Fruit fly (Drosophila melanogaster): ENCODE measurements around the gene Ir75d.
A peak's percentile ranks its signal among the peaks of the same experiment; 100 is the strongest.

The Ir75d gene

dm6 chr3L:18898770-18899278, 12.2 kb downstream of the Ir75d start, which contains the start of gene RpL26:
Gene RpL26, plus strand, starts transcription at chr3L:18898875.
- TF ChIP-seq CTCF (optimal IDR thresholded peaks at IDR 0.05) (peak in 1 of 2 experiments; percentile 28), CG8478 (optimal IDR thresholded peaks at IDR 0.05) (no peak)

DNA sequence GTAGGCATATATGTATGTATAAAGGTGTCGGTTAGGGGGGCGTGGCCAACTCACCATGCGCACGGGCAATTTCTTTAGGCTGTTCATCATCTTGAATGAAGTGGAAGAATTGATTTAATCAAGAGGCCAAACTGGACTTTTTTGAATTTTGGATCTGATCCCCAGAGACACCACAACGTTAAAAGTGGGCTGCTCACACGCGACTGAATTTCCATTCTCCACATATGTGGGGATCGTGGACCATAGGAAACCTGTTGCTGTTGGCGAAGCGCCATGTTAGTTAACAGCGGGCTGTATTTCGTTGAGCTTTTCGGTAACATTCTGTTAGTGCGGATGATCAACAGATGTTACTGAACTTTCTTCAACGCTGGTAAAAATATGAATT, 12.9 kb downstream of the Ir75d start, which contains the start of gene CG3902:
TSS of gene CG3902 (minus strand) at position 208 of the 385 bp plus-strand sequence.
- TF ChIP-seq CTCF (optimal IDR thresholded peaks at IDR 0.05) (no peak), CG8478 (optimal IDR thresholded peaks at IDR 0.05) (no peak)

DNA sequence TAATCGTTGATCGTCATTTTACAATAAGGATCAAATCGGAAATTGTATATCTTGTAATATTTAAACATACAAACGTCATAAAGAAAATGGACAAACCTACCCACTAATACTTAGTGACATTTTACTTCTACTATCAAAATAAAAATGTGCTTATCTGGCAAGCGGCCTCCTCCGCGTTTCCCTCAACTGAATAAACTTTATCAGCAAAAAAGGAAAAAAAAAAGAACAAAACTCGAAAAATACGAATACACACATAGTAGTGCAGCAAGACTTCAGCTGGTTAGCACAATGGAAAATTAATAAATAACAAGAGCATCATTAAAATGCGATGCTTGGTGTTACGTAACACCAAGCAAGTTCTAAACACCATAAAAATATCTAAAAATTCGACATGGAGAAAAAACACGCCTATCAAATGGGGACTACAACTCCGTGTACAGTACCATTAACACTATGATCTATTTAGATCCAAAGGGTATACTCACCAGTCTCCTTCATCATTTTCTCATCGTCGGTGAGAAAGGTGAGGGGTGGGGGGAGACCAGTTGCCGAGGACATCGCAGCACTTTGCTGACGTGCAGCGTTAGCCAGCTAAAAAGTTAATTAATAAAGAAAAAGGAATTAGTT, 13.4 kb downstream of the Ir75d start:
- TF ChIP-seq CG8478 (optimal IDR thresholded peaks at IDR 0.05): no peak
- no peak for TF ChIP-seq CTCF (optimal IDR thresholded peaks at IDR 0.05)

dm6 chr3L:18896297-18896863, 14.6 kb downstream of the Ir75d start:
- TF ChIP-seq CTCF (optimal IDR thresholded peaks at IDR 0.05): no peak
- no peak for TF ChIP-seq CG8478 (optimal IDR thresholded peaks at IDR 0.05)

DNA sequence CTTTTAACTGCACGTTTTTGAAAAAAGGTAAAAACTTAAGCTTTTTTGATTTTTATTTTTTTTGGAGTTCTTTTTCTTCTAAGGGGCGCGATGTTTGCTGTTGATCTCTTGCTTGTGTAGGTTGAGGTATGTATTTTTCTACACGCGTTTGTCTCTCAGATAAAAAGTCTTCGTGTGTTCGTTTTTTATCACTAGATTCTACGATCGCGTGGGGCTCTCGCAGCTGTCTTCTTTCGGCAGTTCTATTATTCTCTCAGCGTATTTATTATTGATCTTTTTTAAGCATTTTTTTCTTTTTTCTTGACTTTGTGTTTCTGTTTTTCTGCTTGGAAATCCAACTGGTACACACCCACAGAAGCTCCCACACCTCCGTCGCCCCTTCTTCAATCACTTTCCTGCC, 15.9 kb downstream of the Ir75d start:
- TF ChIP-seq CG8478 (optimal IDR thresholded peaks at IDR 0.05): no peak

dm6 chr3L:18891986-18892385, 19.0 kb downstream of the Ir75d start, which contains the start of gene NijB:
Gene NijB, plus strand, starts transcription at chr3L:18892383.
- peak; percentile 27 to 59 for TF ChIP-seq CTCF (optimal IDR thresholded peaks at IDR 0.05)
- TF ChIP-seq CG8478 (optimal IDR thresholded peaks at IDR 0.05): no peak

DNA sequence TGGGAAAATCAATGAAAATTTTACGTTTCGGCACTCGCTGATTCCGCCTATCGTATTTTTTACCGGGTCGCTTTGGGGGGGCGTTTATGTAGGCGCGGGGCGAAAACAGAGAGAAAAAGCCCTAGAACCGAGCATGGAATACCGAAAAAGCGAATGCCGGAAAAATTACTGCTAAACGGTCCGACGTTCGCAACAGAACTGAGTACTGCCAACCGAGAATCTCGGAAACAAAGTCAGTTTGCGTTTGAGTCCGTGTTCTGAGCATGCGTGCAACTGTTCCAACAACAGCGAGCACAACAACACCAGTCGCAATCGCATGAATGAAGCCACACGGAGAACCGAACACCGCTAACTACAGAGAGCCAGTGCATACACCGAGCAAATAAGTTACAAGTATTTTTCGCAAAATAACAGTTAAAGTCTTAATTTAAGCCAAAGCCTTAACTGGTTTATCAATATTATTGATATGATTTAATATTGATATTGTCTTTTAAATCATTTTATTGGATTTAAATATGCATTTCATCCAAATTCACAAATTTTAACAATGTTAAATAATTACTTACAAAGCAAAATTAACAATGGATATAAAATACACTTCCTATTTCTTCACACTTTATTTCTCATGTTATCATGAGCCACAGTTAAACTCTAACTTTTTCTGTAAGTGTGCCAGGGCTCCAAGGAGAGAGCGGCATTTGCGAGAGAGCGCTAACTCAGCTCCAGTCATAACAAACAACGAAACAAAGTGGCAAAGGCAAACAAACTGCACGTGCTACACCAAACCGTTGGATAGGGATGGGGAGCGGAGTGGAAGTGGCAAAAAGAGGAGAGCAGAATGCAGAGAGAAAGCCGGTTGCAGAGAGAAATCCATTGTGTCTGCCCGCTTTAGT, 20.5 kb downstream of the Ir75d start, which contains the start of gene CG3961:
TSS of gene CG3961 (minus strand) at position 201 of the 893 bp plus-strand sequence.
- no peak for TF ChIP-seq CG8478 (optimal IDR thresholded peaks at IDR 0.05)
- no peak for TF ChIP-seq CTCF (optimal IDR thresholded peaks at IDR 0.05)

DNA sequence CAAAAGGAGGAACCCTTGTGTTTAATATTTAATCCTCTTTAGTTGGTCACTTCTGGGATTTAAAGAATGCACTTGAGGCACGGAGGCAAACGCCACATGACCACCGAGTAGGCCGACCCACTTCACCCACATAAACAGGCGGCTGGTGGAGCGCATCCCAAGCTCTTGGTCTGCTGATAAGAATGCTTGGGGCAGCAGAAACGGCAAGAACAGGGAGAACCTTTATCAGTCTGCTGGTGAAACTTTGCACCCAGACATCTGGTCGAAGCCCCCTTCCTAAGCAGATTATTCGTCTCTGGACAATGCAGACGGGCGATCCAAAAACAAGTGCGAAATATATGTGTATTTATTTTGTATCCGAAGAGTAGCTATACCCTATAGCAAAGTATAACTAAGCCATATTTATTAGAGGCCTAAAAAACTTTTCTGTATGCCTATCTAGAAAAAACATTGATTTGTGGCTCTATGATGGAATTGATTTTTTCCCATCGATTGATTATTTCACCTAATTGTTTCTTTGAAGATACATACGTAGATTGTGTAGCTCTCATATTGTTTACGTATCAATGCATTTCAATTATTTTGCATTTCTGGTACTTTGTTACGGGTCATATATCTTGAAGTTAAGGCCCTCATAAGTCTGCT, 21.6 kb downstream of the Ir75d start:
- TF ChIP-seq CTCF (optimal IDR thresholded peaks at IDR 0.05): no peak
- no peak for TF ChIP-seq CG8478 (optimal IDR thresholded peaks at IDR 0.05)

- TF ChIP-seq CG8478 (optimal IDR thresholded peaks at IDR 0.05) (no peak), CTCF (optimal IDR thresholded peaks at IDR 0.05) (no peak)
Observed at dm6 chr3L:18881613-18882012, 29.4 kb downstream of the Ir75d start.

- TF ChIP-seq CG8478 (optimal IDR thresholded peaks at IDR 0.05) (no peak), CTCF (optimal IDR thresholded peaks at IDR 0.05) (no peak)
Observed at dm6 chr3L:18872440-18872839, 38.5 kb downstream of the Ir75d start, which contains the start of the genes Rad9 and Uggt. Gene Rad9, minus strand, starts transcription at chr3L:18872553. Gene Uggt, plus strand, starts transcription at chr3L:18872747.

dm6 chr3L:18870027-18870426, 41.0 kb downstream of the Ir75d start, which contains the start of gene Blos3:
Gene Blos3, plus strand, starts transcription at chr3L:18870224.
- TF ChIP-seq CTCF (optimal IDR thresholded peaks at IDR 0.05) (no peak), CG8478 (optimal IDR thresholded peaks at IDR 0.05) (no peak)

DNA sequence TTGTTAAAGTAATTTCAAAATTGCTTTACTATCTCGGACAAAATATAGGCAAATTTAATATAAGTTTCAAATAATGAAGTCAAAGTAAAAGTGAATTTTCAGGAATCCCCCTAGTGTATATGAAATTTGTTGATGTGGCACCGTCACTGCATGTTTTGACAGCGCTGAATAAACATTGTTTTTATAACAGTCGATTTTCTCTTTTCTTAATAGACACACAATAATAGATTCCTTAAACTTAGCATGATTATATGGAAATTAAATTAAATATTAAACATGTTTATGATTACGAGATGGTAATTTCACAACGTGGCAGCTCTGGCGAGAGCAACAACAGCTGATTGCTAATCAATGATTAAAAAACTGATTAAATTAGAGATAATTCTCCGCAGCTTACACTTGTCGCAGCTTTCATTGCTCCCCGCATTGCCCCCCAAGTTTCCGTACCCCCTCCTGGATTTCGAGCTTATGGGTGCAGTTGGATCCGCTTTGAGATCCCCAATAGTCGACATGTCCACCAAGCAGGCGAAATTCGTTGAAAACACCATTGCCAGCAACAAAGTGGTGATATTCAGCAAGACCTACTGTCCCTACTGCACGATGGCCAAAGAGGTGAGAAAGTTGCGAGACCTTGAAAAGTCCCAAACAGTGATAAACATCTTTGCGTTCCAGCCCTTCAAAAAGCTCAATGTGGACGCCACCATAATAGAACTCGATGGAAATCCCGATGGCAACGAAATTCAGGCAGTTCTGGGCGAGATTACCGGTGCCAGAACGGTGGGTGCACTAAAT, 41.8 kb downstream of the Ir75d start, which contains the start of gene Grx1:
TSS of gene Grx1 (plus strand) at position 196 of the 792 bp plus-strand sequence.
- TF ChIP-seq CG8478 (optimal IDR thresholded peaks at IDR 0.05): no peak
- no peak for TF ChIP-seq CTCF (optimal IDR thresholded peaks at IDR 0.05)

DNA sequence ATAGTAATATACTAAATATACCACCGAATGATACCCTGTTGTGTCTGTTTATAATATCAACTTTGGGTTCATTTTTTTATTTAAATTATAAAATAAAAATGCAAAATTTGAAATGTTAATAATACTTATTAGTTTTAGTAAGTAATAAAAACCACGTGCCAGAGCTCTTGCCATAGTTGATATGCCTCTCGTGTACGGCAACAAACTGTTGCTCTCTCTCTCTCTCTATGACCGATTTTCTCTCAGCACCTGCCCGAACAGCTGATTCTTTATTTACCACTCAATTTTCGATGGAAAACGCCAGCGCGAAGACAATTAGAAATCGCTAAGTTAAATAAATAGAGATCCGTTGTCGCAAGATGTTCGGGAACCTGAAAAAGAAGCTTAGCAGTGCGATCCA, 43.5 kb downstream of the Ir75d start, which contains the start of gene Dysb:
TSS of gene Dysb (plus strand) at position 251 of the 400 bp plus-strand sequence.
- no peak for TF ChIP-seq CTCF (optimal IDR thresholded peaks at IDR 0.05)
- TF ChIP-seq CG8478 (optimal IDR thresholded peaks at IDR 0.05): no peak

All from S2 (cell line).